Worm (Caenorhabditis elegans) whole organism, late embryonic: Measurements from ENCODE around the gene oac-59.

Experiments used
- C08G9.2 ChIP-seq: sonication (generic microtip); optimal IDR thresholded peaks from 2 replicates; lab custom pipeline; 2016; ENCODE audit warnings: mild to moderate bottlenecking, missing genetic modification characterization, moderate library complexity, missing compliant biosample characterization
- F13H6.1 ChIP-seq: sonication (generic microtip); optimal IDR thresholded peaks from 2 replicates; lab custom pipeline; 2016; ENCODE audit warnings: missing genetic modification characterization, missing compliant biosample characterization
- K02D7.2 ChIP-seq: sonication (generic microtip); optimal IDR thresholded peaks from 2 replicates; lab custom pipeline; 2017; ENCODE audit warnings: mild to moderate bottlenecking, missing genetic modification characterization, missing compliant biosample characterization
- ahr-1 ChIP-seq: sonication (generic microtip); optimal IDR thresholded peaks from 2 replicates; lab custom pipeline; 2016; ENCODE audit warnings: missing genetic modification characterization, missing compliant biosample characterization
- ceh-19 ChIP-seq: fragments of 200-800 bp; sonication (Bioruptor generic); optimal IDR thresholded peaks from 2 replicates; lab custom pipeline; 2018; ENCODE audit warnings: mild to moderate bottlenecking, missing genetic modification characterization, missing compliant biosample characterization
- ceh-22 ChIP-seq: sonication (generic microtip); optimal IDR thresholded peaks from 2 replicates; lab custom pipeline; 2017; ENCODE audit warnings: missing biosample characterization, missing genetic modification characterization
- ceh-24 ChIP-seq: sonication (generic microtip); optimal IDR thresholded peaks from 2 replicates; lab custom pipeline; 2016; ENCODE audit warnings: mild to moderate bottlenecking, missing genetic modification characterization, missing compliant biosample characterization
- ceh-31 ChIP-seq: sonication (generic microtip); optimal IDR thresholded peaks from 2 replicates; lab custom pipeline; 2016; ENCODE audit warnings: missing genetic modification characterization, missing compliant biosample characterization
- ceh-34 ChIP-seq: sonication (generic microtip); optimal IDR thresholded peaks from 2 replicates; lab custom pipeline; 2016; ENCODE audit warnings: mild to moderate bottlenecking, missing genetic modification characterization, missing compliant biosample characterization
- ceh-48 ChIP-seq: sonication (generic microtip); optimal IDR thresholded peaks from 2 replicates; lab custom pipeline; 2016; ENCODE audit warnings: missing genetic modification characterization, inconsistent platforms, missing compliant biosample characterization
- ceh-6 ChIP-seq: fragments of 200-800 bp; sonication (Bioruptor generic); optimal IDR thresholded peaks from 2 replicates; lab custom pipeline; 2018; ENCODE audit warnings: mild to moderate bottlenecking, missing genetic modification characterization, missing compliant biosample characterization
- ceh-9 ChIP-seq: sonication (generic microtip); optimal IDR thresholded peaks from 2 replicates; lab custom pipeline; 2016; ENCODE audit warnings: mild to moderate bottlenecking, missing genetic modification characterization, inconsistent platforms, missing compliant biosample characterization
- dmd-4 ChIP-seq: sonication (generic microtip); optimal IDR thresholded peaks from 2 replicates; lab custom pipeline; 2016; ENCODE audit warnings: borderline replicate concordance, missing genetic modification characterization, missing compliant biosample characterization
- dve-1 ChIP-seq: sonication (generic microtip); optimal IDR thresholded peaks from 2 replicates; lab custom pipeline; 2017; ENCODE audit warnings: antibody characterized with exemption, mild to moderate bottlenecking, missing genetic modification characterization, missing compliant biosample characterization
- elt-4 ChIP-seq: sonication (generic microtip); optimal IDR thresholded peaks from 2 replicates; lab custom pipeline; 2016; ENCODE audit warnings: missing genetic modification characterization, missing compliant biosample characterization
- ets-4 ChIP-seq: sonication (generic microtip); optimal IDR thresholded peaks from 2 replicates; lab custom pipeline; 2016; ENCODE audit warnings: missing genetic modification characterization, missing compliant biosample characterization
- eyg-1 ChIP-seq: sonication (generic microtip); optimal IDR thresholded peaks from 2 replicates; lab custom pipeline; 2016; ENCODE audit warnings: missing genotype, missing genetic modification characterization, missing compliant biosample characterization
- fax-1 ChIP-seq: sonication (generic microtip); optimal IDR thresholded peaks from 2 replicates; lab custom pipeline; 2016; ENCODE audit warnings: missing genotype, missing genetic modification characterization, missing compliant biosample characterization
- fkh-10 ChIP-seq: fragments of 150-350 bp; optimal IDR thresholded peaks from 2 replicates; lab custom pipeline; 2014; ENCODE audit warnings: missing biosample characterization, missing genetic modification reagents, missing genetic modification characterization
- gmeb-2 ChIP-seq: sonication (generic microtip); optimal IDR thresholded peaks from 2 replicates; lab custom pipeline; 2016; ENCODE audit warnings: missing genetic modification characterization, inconsistent platforms, missing compliant biosample characterization
- hlh-15 ChIP-seq: sonication (generic microtip); optimal IDR thresholded peaks from 2 replicates; lab custom pipeline; 2016; ENCODE audit warnings: missing genetic modification characterization, missing compliant biosample characterization
- madf-2 ChIP-seq: sonication (generic microtip); optimal IDR thresholded peaks from 2 replicates; lab custom pipeline; 2017; ENCODE audit warnings: missing genetic modification characterization, missing compliant biosample characterization
- mec-3 ChIP-seq: sonication (generic microtip); optimal IDR thresholded peaks from 2 replicates; lab custom pipeline; 2016; ENCODE audit warnings: borderline replicate concordance, missing genetic modification characterization, missing compliant biosample characterization
- nfya-1 ChIP-seq: sonication (generic microtip); optimal IDR thresholded peaks from 2 replicates; lab custom pipeline; 2017; ENCODE audit warnings: missing genetic modification characterization, mild to moderate bottlenecking, missing compliant biosample characterization, antibody characterized with exemption, moderate library complexity
- pag-3 ChIP-seq: sonication (generic microtip); optimal IDR thresholded peaks from 2 replicates; lab custom pipeline; 2016; ENCODE audit warnings: missing compliant biosample characterization, missing genetic modification characterization, borderline replicate concordance
- pax-1 ChIP-seq: fragments of 150-350 bp; optimal IDR thresholded peaks from 2 replicates; lab custom pipeline; 2014; ENCODE audit warnings: missing biosample characterization, missing genetic modification characterization
- pqm-1 ChIP-seq: sonication (generic microtip); optimal IDR thresholded peaks from 2 replicates; lab custom pipeline; 2016; ENCODE audit warnings: missing genetic modification characterization, missing compliant biosample characterization
- pros-1 ChIP-seq: fragments of 150-350 bp; optimal IDR thresholded peaks from 2 replicates; lab custom pipeline; 2014; ENCODE audit warnings: missing biosample characterization, missing genetic modification reagents, missing genetic modification characterization
- sox-2 ChIP-seq: fragments of 200-800 bp; sonication (Bioruptor generic); IDR thresholded peaks from 2 replicates; pipeline ENCODE4 v1.3.6; 2022; ENCODE audit warnings: missing genetic modification reagents, missing genetic modification characterization, missing compliant biosample characterization
- syd-9 ChIP-seq: sonication (generic microtip); optimal IDR thresholded peaks from 2 replicates; lab custom pipeline; 2016; ENCODE audit warnings: mild to moderate bottlenecking, missing genetic modification characterization, moderate library complexity, missing compliant biosample characterization
- unc-3 ChIP-seq, 2 experiments: fragments of 200-800 bp in 1 of 2; sonication (Bioruptor generic) in 1 of 2; sonication (generic microtip) in 1 of 2; conservative IDR thresholded peaks in 1 of 2; optimal IDR thresholded peaks in 1 of 2; 2 replicates each; pipeline versions ENCODE4 v1.3.6 to Lab custom; 2016 to 2022; ENCODE audit warnings: missing compliant biosample characterization in 2 of 2, missing genetic modification characterization in 2 of 2, missing genetic modification reagents in 1 of 2
- unc-42 ChIP-seq: sonication (generic microtip); optimal IDR thresholded peaks from 2 replicates; lab custom pipeline; 2016; ENCODE audit warnings: missing genotype, missing genetic modification characterization, missing compliant biosample characterization
- ztf-16 ChIP-seq: sonication (generic microtip); optimal IDR thresholded peaks from 2 replicates; lab custom pipeline; 2017; ENCODE audit warnings: missing genetic modification characterization, missing compliant biosample characterization

oac-59 gene

DNA sequence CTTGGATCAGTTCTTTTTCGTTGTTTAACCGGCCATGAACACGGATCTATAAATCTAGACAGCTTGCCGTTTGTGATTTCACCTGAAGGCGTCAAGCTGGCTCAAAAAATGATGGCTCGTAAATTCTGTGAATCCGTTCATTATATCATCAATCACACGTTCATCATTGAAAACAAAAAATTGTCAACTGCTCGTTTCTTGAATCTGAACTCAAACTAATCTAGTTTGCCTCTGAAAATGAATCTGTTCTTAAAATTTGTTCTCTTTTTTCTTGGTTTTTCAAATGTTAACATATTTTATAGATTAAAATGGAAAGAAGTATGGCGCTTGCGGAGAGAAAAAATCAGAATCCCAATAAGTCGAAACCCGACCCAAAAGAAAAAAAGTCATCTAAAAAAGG is 10.3 kb downstream of the oac-59 start, which contains the start of gene C42C1.8:
Gene C42C1.8 (plus strand): TSS at position 301 of the 400 bp plus-strand sequence.
- TF ChIP-seq ceh-9 (tag; lab: Kevin White, UChicago) = no peak
- TF ChIP-seq unc-42 = no peak
- no peak for TF ChIP-seq ets-4

DNA sequence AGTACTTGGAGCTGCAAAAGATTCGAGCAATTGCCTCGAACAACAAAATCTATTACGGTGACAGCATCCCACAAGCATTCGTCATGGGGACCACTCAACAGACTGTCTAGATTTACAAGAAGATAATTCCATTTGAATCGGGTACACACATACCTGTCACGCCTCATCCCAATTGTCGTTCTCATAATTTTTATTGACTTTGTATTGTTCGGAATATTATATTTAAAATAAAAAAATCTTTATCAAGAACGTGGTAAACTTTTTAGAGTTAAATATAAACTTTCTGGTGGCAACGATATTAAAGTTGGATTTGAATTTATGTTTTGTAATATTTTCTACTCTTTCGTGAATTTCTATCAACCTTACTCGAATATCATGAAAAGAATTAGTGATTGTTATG is 11.9 kb downstream of the oac-59 start, which contains the start of gene C42C1.9:
Gene C42C1.9 (plus strand): TSS at position 301 of the 400 bp plus-strand sequence.
- TF ChIP-seq unc-3 (GFP tag; conservative IDR thresholded peaks at IDR 0.05; lab: Robert Waterston, UW) (no peak), unc-3 (tag; optimal IDR thresholded peaks at IDR 0.05; lab: Kevin White, UChicago) (no peak), C08G9.2 (tag; lab: Kevin White, UChicago) (no peak), hlh-15 (tag; lab: Kevin White, UChicago) (no peak), ceh-22 (tag; lab: Kevin White, UChicago) (no peak), nfya-1 (tag; lab: Kevin White, UChicago) (no peak), pqm-1 (tag; lab: Kevin White, UChicago) (no peak), ceh-34 (tag; lab: Kevin White, UChicago) (no peak), elt-4 (tag; lab: Kevin White, UChicago) (no peak), pag-3 (tag; lab: Kevin White, UChicago) (no peak), syd-9 (tag; lab: Kevin White, UChicago) (no peak), ceh-24 (tag; lab: Kevin White, UChicago) (no peak), madf-2 (tag; lab: Kevin White, UChicago) (no peak), sox-2 (no peak), dmd-4 (tag; lab: Kevin White, UChicago) (no peak), ahr-1 (tag; lab: Kevin White, UChicago) (no peak), pax-1 (tag; lab: Kevin White, UChicago) (no peak), ceh-19 (no peak), unc-42 (no peak)
- TF ChIP-seq, all 69 proteins: peak for 0

DNA sequence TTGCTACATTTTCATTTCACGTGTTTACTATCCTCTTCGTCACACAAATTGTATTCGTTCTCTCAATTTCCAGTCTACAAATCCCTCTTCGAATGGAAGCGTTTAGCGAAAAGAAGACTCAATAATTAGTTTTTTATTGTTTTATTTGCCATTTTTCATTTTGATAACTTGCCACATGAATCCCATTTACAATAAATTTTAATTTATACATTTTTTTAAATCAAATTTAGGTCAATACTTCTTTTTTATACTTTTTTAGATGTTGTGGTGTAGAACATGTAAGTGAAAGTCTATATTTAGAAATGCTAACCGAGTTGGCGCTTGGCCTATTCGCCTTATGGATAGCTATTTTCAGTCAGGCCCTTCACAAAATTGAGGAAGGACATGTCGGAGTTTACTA is 13.4 kb downstream of the oac-59 start, which contains the start of gene erl-1:
Gene erl-1 (plus strand): TSS at position 301 of the 400 bp plus-strand sequence.
- TF ChIP-seq elt-4 (tag; lab: Kevin White, UChicago) (no peak), F13H6.1 (tag; lab: Kevin White, UChicago) (no peak)

DNA sequence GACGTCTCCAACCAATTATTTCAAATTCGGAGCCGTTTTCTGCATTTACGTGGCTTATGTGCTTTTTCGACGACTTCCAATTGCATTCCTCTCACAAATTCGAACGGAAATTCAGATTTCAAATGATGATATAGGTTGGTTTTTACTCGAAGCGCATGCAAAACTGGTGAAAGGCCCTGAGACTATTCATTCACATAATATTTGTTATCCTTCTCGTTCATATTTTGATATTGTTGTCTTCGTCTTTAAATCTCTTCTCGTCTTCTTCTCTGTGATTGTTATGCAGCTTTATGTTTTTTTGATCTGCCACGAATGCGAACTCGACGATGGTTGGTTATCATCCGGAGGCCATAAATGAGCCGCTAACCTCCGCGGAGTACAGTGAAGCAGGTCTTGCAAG is 18.2 kb downstream of the oac-59 start, which contains the start of gene hpo-12:
Gene hpo-12 (plus strand): TSS at position 301 of the 400 bp plus-strand sequence.
- no peak for TF ChIP-seq ceh-6
- TF ChIP-seq fkh-10 (GFP tag; lab: Kevin White, UChicago) = no peak
- no peak for TF ChIP-seq pqm-1 (tag; lab: Kevin White, UChicago)
- no peak for TF ChIP-seq dmd-4 (tag; lab: Kevin White, UChicago)
- TF ChIP-seq fax-1 (tag; lab: Kevin White, UChicago) = no peak
- no peak for TF ChIP-seq eyg-1 (tag; lab: Kevin White, UChicago)
- TF ChIP-seq mec-3 (tag; lab: Kevin White, UChicago) = no peak
- TF ChIP-seq ceh-22 (tag; lab: Kevin White, UChicago) = no peak
- TF ChIP-seq unc-42 = no peak
- no peak for TF ChIP-seq ztf-16
- no peak for TF ChIP-seq ahr-1 (tag; lab: Kevin White, UChicago)
- no peak for TF ChIP-seq ceh-31
- no peak for TF ChIP-seq sox-2
- TF ChIP-seq F13H6.1 (tag; lab: Kevin White, UChicago) = no peak
- no peak for TF ChIP-seq pax-1 (tag; lab: Kevin White, UChicago)
- TF ChIP-seq syd-9 (tag; lab: Kevin White, UChicago) = no peak
- no peak for TF ChIP-seq dve-1 (tag; lab: Kevin White, UChicago)
- no peak for TF ChIP-seq hlh-15 (tag; lab: Kevin White, UChicago)
- TF ChIP-seq gmeb-2 (tag; lab: Kevin White, UChicago) = no peak
- TF ChIP-seq ceh-48 = no peak
- TF ChIP-seq, all 69 proteins: peak for 0

DNA sequence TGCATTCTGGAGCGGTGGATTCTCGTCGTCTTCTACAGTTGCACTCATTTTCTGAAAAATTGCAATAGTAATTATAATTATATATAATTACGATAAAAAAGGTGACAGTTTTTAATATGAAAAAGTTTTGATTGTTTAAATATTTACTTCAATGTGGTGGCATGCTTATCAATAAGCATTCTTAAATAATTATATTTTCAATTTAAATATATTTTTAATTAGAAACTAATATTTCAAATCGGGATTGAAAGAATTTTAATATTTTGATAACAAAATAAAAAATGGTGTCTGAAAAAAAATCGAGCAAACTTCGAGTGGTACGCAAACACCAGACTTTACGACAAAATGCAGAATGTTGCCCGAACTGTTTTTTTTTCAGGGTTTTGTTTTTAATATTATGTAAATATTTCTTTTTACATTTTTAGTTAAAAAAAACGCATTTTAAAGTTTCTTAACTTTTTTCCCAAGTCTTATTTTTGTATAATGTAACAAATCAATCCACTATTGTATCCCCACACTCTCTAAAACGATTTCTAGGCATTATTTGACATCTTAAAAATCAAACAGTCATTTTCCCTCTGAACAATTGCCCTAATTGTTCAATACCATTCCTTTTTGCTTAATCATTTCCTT is 18.8 kb downstream of the oac-59 start, which contains the start of the genes C42C1.12 and C42C1.19:
Gene C42C1.12 (minus strand): TSS at position 51 of the 633 bp plus-strand sequence.
Gene C42C1.19 (plus strand): TSS at position 583 of the 633 bp plus-strand sequence.
- TF ChIP-seq pag-3 (tag; lab: Kevin White, UChicago) (no peak), nfya-1 (tag; lab: Kevin White, UChicago) (no peak), pros-1 (tag; lab: Kevin White, UChicago) (no peak), hlh-15 (tag; lab: Kevin White, UChicago) (no peak), K02D7.2 (tag; lab: Kevin White, UChicago) (no peak)
- TF ChIP-seq, all 69 proteins: peak for 0
